Fruit fly (Drosophila melanogaster) whole organism, embryonic: ENCODE results near the gene CG42766.

ENCODE experiments used
- Aef1 ChIP-seq: fragments of 200-800 bp; sonication (Bioruptor generic); IDR thresholded peaks from 3 replicates; pipeline ENCODE4 v1.3.6; 2022; ENCODE audit warnings: missing biosample characterization, missing genetic modification characterization
- Asciz ChIP-seq: fragments of 200-800 bp; sonication (Bioruptor generic); optimal IDR thresholded peaks from 2 replicates; lab custom pipeline; 2017; ENCODE audit warnings: missing biosample characterization, mild to moderate bottlenecking, missing genetic modification characterization, missing genetic modification reagents
- CG10267 ChIP-seq: fragments of 200-800 bp; sonication (Bioruptor generic); optimal IDR thresholded peaks from 2 replicates; lab custom pipeline; 2018; ENCODE audit warnings: missing biosample characterization, mild to moderate bottlenecking, missing genetic modification characterization, moderate library complexity
- CG10274 ChIP-seq: fragments of 200-800 bp; sonication (Bioruptor generic); optimal IDR thresholded peaks from 3 replicates; lab custom pipeline; 2017; ENCODE audit warnings: missing biosample characterization, mild to moderate bottlenecking, missing genetic modification characterization
- CG11093 ChIP-seq: fragments of 200-800 bp; sonication (Bioruptor generic); IDR thresholded peaks from 3 replicates; pipeline ENCODE4 v1.3.6; 2022; ENCODE audit warnings: missing biosample characterization, missing genetic modification characterization
- CG11695 ChIP-seq: fragments of 200-800 bp; sonication (Bioruptor generic); IDR thresholded peaks from 3 replicates; pipeline ENCODE4 v1.3.6; 2022; ENCODE audit warnings: missing biosample characterization, missing genetic modification characterization
- CG12391 ChIP-seq: fragments of 200-800 bp; sonication (Bioruptor generic); optimal IDR thresholded peaks from 3 replicates; lab custom pipeline; 2018; ENCODE audit warnings: missing biosample characterization, mild to moderate bottlenecking, missing genetic modification characterization, moderate library complexity
- CG13287 ChIP-seq: fragments of 200-800 bp; sonication (Bioruptor generic); IDR thresholded peaks from 2 replicates; pipeline ENCODE4 v1.3.6; 2022; ENCODE audit warnings: missing biosample characterization, missing genetic modification characterization; ENCODE audit not compliant: partially characterized antibody
- CG13624 ChIP-seq: fragments of 200-800 bp; sonication (Bioruptor generic); optimal IDR thresholded peaks from 2 replicates; lab custom pipeline; 2016; ENCODE audit warnings: missing biosample characterization, missing genetic modification characterization
- CG17328 ChIP-seq: fragments of 200-800 bp; sonication (Bioruptor generic); IDR thresholded peaks from 2 replicates; pipeline ENCODE4 v1.3.6; 2022; ENCODE audit warnings: missing biosample characterization, missing genetic modification characterization
- CG32767 ChIP-seq: fragments of 200-800 bp; sonication (Bioruptor generic); IDR thresholded peaks from 2 replicates; pipeline ENCODE4 v1.3.6; 2022; ENCODE audit warnings: missing biosample characterization, missing genetic modification characterization
- CG4617 ChIP-seq: fragments of 200-800 bp; sonication (Bioruptor generic); optimal IDR thresholded peaks from 3 replicates; lab custom pipeline; 2016; ENCODE audit warnings: missing biosample characterization, missing genetic modification characterization, borderline replicate concordance
- CG6175 ChIP-seq: fragments of 200-800 bp; sonication (Bioruptor generic); IDR thresholded peaks from 3 replicates; pipeline ENCODE4 v1.3.6; 2022; ENCODE audit warnings: missing biosample characterization, missing genetic modification characterization
- CG6654 ChIP-seq: fragments of 200-800 bp; sonication (Bioruptor generic); optimal IDR thresholded peaks from 2 replicates; lab custom pipeline; 2017; ENCODE audit warnings: missing biosample characterization, mild to moderate bottlenecking, missing genetic modification characterization
- CG7963 ChIP-seq: fragments of 200-800 bp; sonication (Bioruptor generic); IDR thresholded peaks from 3 replicates; pipeline ENCODE4 v1.3.6; 2022; ENCODE audit warnings: missing biosample characterization, missing genetic modification characterization; ENCODE audit not compliant: partially characterized antibody
- CG7987 ChIP-seq: fragments of 200-800 bp; sonication (Bioruptor generic); optimal IDR thresholded peaks from 2 replicates; lab custom pipeline; 2018; ENCODE audit warnings: missing biosample characterization, mild to moderate bottlenecking, missing genetic modification characterization, moderate library complexity
- CTCF ChIP-seq: fragments of 200-800 bp; sonication (Bioruptor generic); optimal IDR thresholded peaks from 2 replicates; lab custom pipeline; 2017; ENCODE audit warnings: missing biosample characterization, mild to moderate bottlenecking, missing genetic modification characterization, moderate library complexity
- Camta ChIP-seq: fragments of 200-800 bp; sonication (Bioruptor generic); optimal IDR thresholded peaks from 2 replicates; lab custom pipeline; 2016; ENCODE audit warnings: missing biosample characterization, missing genetic modification characterization
- Dll ChIP-seq: fragments of 200-800 bp; sonication (Bioruptor generic); IDR thresholded peaks from 4 replicates; pipeline ENCODE4 v1.3.6; 2022; ENCODE audit warnings: missing biosample characterization, missing genetic modification characterization; ENCODE audit not compliant: partially characterized antibody
- Lhr ChIP-seq: fragments of 200-800 bp; sonication (Bioruptor generic); optimal IDR thresholded peaks from 3 replicates; lab custom pipeline; 2017; ENCODE audit warnings: mild to moderate bottlenecking, missing biosample characterization, missing genetic modification reagents, missing genetic modification characterization
- Oaz ChIP-seq: fragments of 200-800 bp; sonication (Bioruptor generic); IDR thresholded peaks from 2 replicates; pipeline ENCODE4 v1.3.6; 2022; ENCODE audit warnings: missing biosample characterization, missing genetic modification characterization
- Pdp1 ChIP-seq, 2 experiments: fragments of 200-800 bp; sonication (Bioruptor generic); optimal IDR thresholded peaks; 3 replicates each; lab custom pipeline; 2016; ENCODE audit warnings: missing biosample characterization in 2 of 2, missing genetic modification characterization in 2 of 2, mild to moderate bottlenecking in 1 of 2, moderate library complexity in 1 of 2
- Sry-δ ChIP-seq: fragments of 200-800 bp; sonication (Bioruptor generic); optimal IDR thresholded peaks from 2 replicates; lab custom pipeline; 2016; ENCODE audit warnings: missing biosample characterization, missing genetic modification characterization
- Vsx1 ChIP-seq: fragments of 200-800 bp; sonication (Bioruptor generic); optimal IDR thresholded peaks from 2 replicates; lab custom pipeline; 2017; ENCODE audit warnings: missing biosample characterization, mild to moderate bottlenecking, missing genetic modification characterization, missing genetic modification reagents
- YL-1 ChIP-seq: fragments of 200-800 bp; sonication (Bioruptor generic); optimal IDR thresholded peaks from 3 replicates; lab custom pipeline; 2017; ENCODE audit warnings: missing biosample characterization, mild to moderate bottlenecking, missing genetic modification characterization
- btn ChIP-seq: fragments of 200-800 bp; sonication (Bioruptor generic); optimal IDR thresholded peaks from 2 replicates; lab custom pipeline; 2016; ENCODE audit warnings: missing biosample characterization, missing genetic modification characterization
- cg ChIP-seq: fragments of 200-800 bp; sonication (Bioruptor generic); optimal IDR thresholded peaks from 3 replicates; lab custom pipeline; 2019; ENCODE audit warnings: missing biosample characterization, mild to moderate bottlenecking, missing genetic modification characterization, moderate library complexity
- chinmo ChIP-seq: fragments of 200-800 bp; sonication (Bioruptor generic); IDR thresholded peaks from 4 replicates; pipeline ENCODE4 v1.3.6; 2022; ENCODE audit warnings: missing biosample characterization, missing genetic modification characterization; ENCODE audit not compliant: partially characterized antibody
- da ChIP-seq: fragments of 200-800 bp; sonication (Bioruptor generic); optimal IDR thresholded peaks from 2 replicates; lab custom pipeline; 2016; ENCODE audit warnings: missing biosample characterization, missing genetic modification characterization
- inv ChIP-seq: fragments of 200-800 bp; sonication (Bioruptor generic); IDR thresholded peaks from 2 replicates; pipeline ENCODE4 v1.3.6; 2022; ENCODE audit warnings: missing biosample characterization, missing genetic modification characterization; ENCODE audit not compliant: partially characterized antibody
- kay ChIP-seq: fragments of 200-800 bp; sonication (Bioruptor generic); optimal IDR thresholded peaks from 2 replicates; lab custom pipeline; 2016; ENCODE audit warnings: missing biosample characterization, missing genetic modification characterization
- nmo ChIP-seq: fragments of 200-800 bp; sonication (Bioruptor generic); optimal IDR thresholded peaks from 2 replicates; lab custom pipeline; 2018; ENCODE audit warnings: missing biosample characterization, mild to moderate bottlenecking, missing genetic modification characterization, moderate library complexity
- nom ChIP-seq: fragments of 200-800 bp; sonication (Bioruptor generic); optimal IDR thresholded peaks from 2 replicates; lab custom pipeline; 2017; ENCODE audit warnings: missing biosample characterization, missing genetic modification characterization, mild to moderate bottlenecking, moderate library complexity, missing genetic modification reagents
- peb ChIP-seq: fragments of 200-800 bp; sonication (Bioruptor generic); IDR thresholded peaks from 2 replicates; pipeline ENCODE4 v1.3.6; 2022; ENCODE audit warnings: missing biosample characterization, missing genetic modification characterization
- prd ChIP-seq, 3 experiments: fragments of >200 bp in 2 of 3; fragments of 200-800 bp in 1 of 3; sonication (Bioruptor generic) in 1 of 3; optimal IDR thresholded peaks in 2 of 3; IDR thresholded peaks in 1 of 3; 2 replicates in 2 of 3; 3 replicates in 1 of 3; pipeline versions ENCODE4 v1.3.6 to Lab custom; 2017 to 2022; ENCODE audit warnings: missing biosample characterization in 1 of 3, missing genetic modification characterization in 1 of 3
- rib ChIP-seq: fragments of 200-800 bp; sonication (Bioruptor generic); IDR thresholded peaks from 2 replicates; pipeline ENCODE4 v1.3.6; 2022; ENCODE audit warnings: missing biosample characterization, missing genetic modification characterization
- seq ChIP-seq: fragments of 200-800 bp; sonication (Bioruptor generic); IDR thresholded peaks from 2 replicates; pipeline ENCODE4 v1.3.6; 2022; ENCODE audit warnings: missing biosample characterization, missing genetic modification characterization
- sisA ChIP-seq: fragments of 200-800 bp; sonication (Bioruptor generic); IDR thresholded peaks from 2 replicates; pipeline ENCODE4 v1.3.6; 2022; ENCODE audit warnings: missing biosample characterization, missing genetic modification characterization
- slbo ChIP-seq: fragments of 200-800 bp; sonication (Bioruptor generic); IDR thresholded peaks from 2 replicates; pipeline ENCODE4 v1.3.6; 2022; ENCODE audit warnings: missing biosample characterization, missing genetic modification characterization
- trem ChIP-seq: fragments of 200-800 bp; optimal IDR thresholded peaks from 3 replicates; lab custom pipeline; 2019; ENCODE audit warnings: missing biosample characterization, mild to moderate bottlenecking, missing genetic modification characterization, moderate library complexity
- vnd ChIP-seq: fragments of 200-800 bp; sonication (Bioruptor generic); IDR thresholded peaks from 3 replicates; pipeline ENCODE4 v1.3.6; 2022; ENCODE audit warnings: missing biosample characterization, missing genetic modification characterization; ENCODE audit not compliant: partially characterized antibody

CG42766 gene

dm6 chrX:15992527-15992897 is 15.8 kb downstream of the CG42766 start (continued):
- TF ChIP-seq Pdp1 (GFP tag; optimal IDR thresholded peaks at IDR 0.05; lab: Kevin White, UChicago) (peak in 1 of 2 experiments; percentile 62), Sry-δ (GFP tag; lab: Kevin White, UChicago) (peak; percentile 8), sisA (GFP tag; lab: Robert Waterston, UW) (no peak), seq (no peak), Vsx1 (GFP tag; lab: Kevin White, UChicago) (no peak), CTCF (no peak), CG11695 (GFP tag; lab: Robert Waterston, UW) (no peak), peb (GFP tag; lab: Robert Waterston, UW) (no peak), CG11093 (GFP tag; lab: Robert Waterston, UW) (no peak), nom (GFP tag; lab: Kevin White, UChicago) (no peak), CG12391 (tag; lab: Kevin White, UChicago) (no peak), Camta (GFP tag; lab: Kevin White, UChicago) (no peak), Dll (GFP tag; lab: Robert Waterston, UW) (0 out of 4 replicates have a peak, but pooled peaks have one; percentile 21), Asciz (GFP tag; lab: Kevin White, UChicago) (no peak), slbo (GFP tag; lab: Robert Waterston, UW) (no peak), CG10267 (tag; lab: Kevin White, UChicago) (peak; percentile 41), CG17328 (GFP tag; lab: Robert Waterston, UW) (no peak), trem (tag; lab: Kevin White, UChicago) (no peak), btn (GFP tag; lab: Kevin White, UChicago) (no peak), chinmo (GFP tag; lab: Robert Waterston, UW) (0 out of 4 replicates have a peak, but pooled peaks have one; percentile 60), vnd (GFP tag; lab: Robert Waterston, UW) (no peak), YL-1 (GFP tag; lab: Kevin White, UChicago) (peak; percentile 54), cg (GFP tag; lab: Kevin White, UChicago) (peak; percentile 41), CG13287 (no peak), CG10274 (GFP tag; lab: Kevin White, UChicago) (no peak), Lhr (GFP tag; lab: Kevin White, UChicago) (no peak), CG7987 (GFP tag; lab: Kevin White, UChicago) (no peak), Oaz (no peak), prd (optimal IDR thresholded peaks at IDR 0.05; lab: Kevin White, UChicago) (no peak), prd (GFP tag; IDR thresholded peaks at IDR 0.05; lab: Robert Waterston, UW) (no peak), CG7963 (GFP tag; lab: Robert Waterston, UW) (no peak), CG4617 (peak; percentile 10), CG6654 (no peak), rib (GFP tag; lab: Robert Waterston, UW) (no peak), CG6175 (GFP tag; lab: Robert Waterston, UW) (no peak), inv (0 out of 2 replicates have a peak, but pooled peaks have one; percentile 4), CG32767 (peak; percentile 52; the same call in 1 of the 2 replicates), CG13624 (GFP tag; lab: Kevin White, UChicago) (no peak), Aef1 (GFP tag; lab: Robert Waterston, UW) (no peak), nmo (GFP tag; lab: Kevin White, UChicago) (no peak), kay (GFP tag; lab: Kevin White, UChicago) (no peak), da (GFP tag; lab: Kevin White, UChicago) (no peak)
- TF ChIP-seq, all 482 proteins: peak for 13
